Fruit fly (Drosophila melanogaster) whole organism, embryonic: ENCODE results near the gene peng.
A peak's percentile ranks its signal among the peaks of the same experiment; 100 is the strongest.

Experiments used
- ATbp ChIP-seq: fragments of 200-800 bp; sonication (Bioruptor generic); optimal IDR thresholded peaks from 2 replicates; lab custom pipeline; 2017; ENCODE audit warnings: missing biosample characterization, mild to moderate bottlenecking, missing genetic modification characterization, missing genetic modification reagents
- Aef1 ChIP-seq: fragments of 200-800 bp; sonication (Bioruptor generic); IDR thresholded peaks from 3 replicates; pipeline ENCODE4 v1.3.6; 2022; ENCODE audit warnings: missing biosample characterization, missing genetic modification characterization
- CG10366 ChIP-seq: fragments of 200-800 bp; sonication (Bioruptor generic); IDR thresholded peaks from 2 replicates; pipeline ENCODE4 v1.3.6; 2022; ENCODE audit warnings: missing biosample characterization, missing genetic modification characterization
- CG10979 ChIP-seq: fragments of 200-800 bp; sonication (Bioruptor generic); optimal IDR thresholded peaks from 2 replicates; lab custom pipeline; 2018; ENCODE audit warnings: missing biosample characterization, mild to moderate bottlenecking, missing genetic modification characterization, moderate library complexity
- CG11085 ChIP-seq: fragments of 200-800 bp; sonication (Bioruptor generic); IDR thresholded peaks from 2 replicates; pipeline ENCODE4 v1.3.6; 2022; ENCODE audit warnings: missing biosample characterization, missing genetic modification characterization
- CG12155 ChIP-seq: fragments of 200-800 bp; sonication (Bioruptor generic); optimal IDR thresholded peaks from 3 replicates; lab custom pipeline; 2016; ENCODE audit warnings: missing biosample characterization, missing genetic modification characterization
- CG12219 ChIP-seq: fragments of 200-800 bp; sonication (Bioruptor generic); optimal IDR thresholded peaks from 3 replicates; lab custom pipeline; 2018; ENCODE audit warnings: missing biosample characterization, mild to moderate bottlenecking, missing genetic modification characterization
- CG14710 ChIP-seq: fragments of 200-800 bp; sonication (Bioruptor generic); optimal IDR thresholded peaks from 3 replicates; lab custom pipeline; 2019; ENCODE audit warnings: missing biosample characterization, mild to moderate bottlenecking, missing genetic modification characterization, moderate library complexity
- CG14860 ChIP-seq: fragments of 200-800 bp; sonication (Bioruptor generic); IDR thresholded peaks from 3 replicates; pipeline ENCODE4 v1.3.6; 2022; ENCODE audit warnings: missing biosample characterization, missing genetic modification characterization; ENCODE audit not compliant: partially characterized antibody
- CG15514 ChIP-seq: fragments of 200-800 bp; sonication (Bioruptor generic); optimal IDR thresholded peaks from 3 replicates; lab custom pipeline; 2017; ENCODE audit warnings: missing biosample characterization, missing genetic modification characterization, mild to moderate bottlenecking, moderate library complexity, missing genetic modification reagents
- CG1602 ChIP-seq: fragments of 200-800 bp; sonication (Bioruptor generic); optimal IDR thresholded peaks from 3 replicates; lab custom pipeline; 2016; ENCODE audit warnings: missing biosample characterization, missing genetic modification characterization
- CG17186 ChIP-seq: fragments of 200-800 bp; sonication (Bioruptor generic); optimal IDR thresholded peaks from 3 replicates; lab custom pipeline; 2017; ENCODE audit warnings: missing biosample characterization, missing genetic modification reagents, missing genetic modification characterization
- CG17385 ChIP-seq: fragments of 200-800 bp; sonication (Bioruptor generic); optimal IDR thresholded peaks from 3 replicates; lab custom pipeline; 2018; ENCODE audit warnings: missing biosample characterization, mild to moderate bottlenecking, missing genetic modification characterization
- CG1832 ChIP-seq: fragments of 200-800 bp; sonication (Bioruptor generic); optimal IDR thresholded peaks from 2 replicates; lab custom pipeline; 2017; ENCODE audit warnings: missing biosample characterization, mild to moderate bottlenecking, missing genetic modification characterization, inconsistent platforms
- CG2116 ChIP-seq: fragments of 200-800 bp; sonication (Bioruptor generic); optimal IDR thresholded peaks from 3 replicates; lab custom pipeline; 2018; ENCODE audit warnings: missing biosample characterization, mild to moderate bottlenecking, missing genetic modification characterization
- CG2889 ChIP-seq: fragments of 200-800 bp; sonication (Bioruptor generic); IDR thresholded peaks from 3 replicates; pipeline ENCODE4 v1.3.6; 2022; ENCODE audit warnings: missing biosample characterization, missing genetic modification characterization
- CG32767 ChIP-seq: fragments of 200-800 bp; sonication (Bioruptor generic); IDR thresholded peaks from 2 replicates; pipeline ENCODE4 v1.3.6; 2022; ENCODE audit warnings: missing biosample characterization, missing genetic modification characterization
- CG6654 ChIP-seq: fragments of 200-800 bp; sonication (Bioruptor generic); optimal IDR thresholded peaks from 2 replicates; lab custom pipeline; 2017; ENCODE audit warnings: missing biosample characterization, mild to moderate bottlenecking, missing genetic modification characterization
- CG6683 ChIP-seq: fragments of 200-800 bp; sonication (Bioruptor generic); optimal IDR thresholded peaks from 2 replicates; lab custom pipeline; 2017; ENCODE audit warnings: missing biosample characterization, mild to moderate bottlenecking, missing genetic modification characterization, missing genetic modification reagents
- CG8924 ChIP-seq: fragments of 200-800 bp; optimal IDR thresholded peaks from 3 replicates; lab custom pipeline; 2019; ENCODE audit warnings: missing biosample characterization, mild to moderate bottlenecking, missing genetic modification characterization, moderate library complexity
- CG9437 ChIP-seq: fragments of 200-800 bp; sonication (Bioruptor generic); optimal IDR thresholded peaks from 2 replicates; lab custom pipeline; 2018; ENCODE audit warnings: missing biosample characterization, mild to moderate bottlenecking, missing genetic modification characterization
- Dll ChIP-seq: fragments of 200-800 bp; sonication (Bioruptor generic); IDR thresholded peaks from 4 replicates; pipeline ENCODE4 v1.3.6; 2022; ENCODE audit warnings: missing biosample characterization, missing genetic modification characterization; ENCODE audit not compliant: partially characterized antibody
- Doc2 ChIP-seq: fragments of 200-800 bp; sonication (Bioruptor generic); IDR thresholded peaks from 2 replicates; pipeline ENCODE4 v1.3.6; 2022; ENCODE audit warnings: missing biosample characterization, missing genetic modification characterization
- Dref ChIP-seq: fragments of 200-800 bp; sonication (Bioruptor generic); IDR thresholded peaks from 2 replicates; pipeline ENCODE4 v1.3.6; 2022; ENCODE audit warnings: missing biosample characterization, missing genetic modification characterization
- Hmr ChIP-seq: fragments of 200-800 bp; sonication (Bioruptor generic); optimal IDR thresholded peaks from 3 replicates; lab custom pipeline; 2017; ENCODE audit warnings: mild to moderate bottlenecking, missing biosample characterization, missing genetic modification reagents, missing genetic modification characterization
- Hr51 ChIP-seq, 2 experiments: fragments of 200-800 bp; sonication (Bioruptor generic); optimal IDR thresholded peaks; 2 replicates in 1 of 2; 3 replicates in 1 of 2; lab custom pipeline; 2016 to 2018; ENCODE audit warnings: missing biosample characterization in 2 of 2, missing genetic modification characterization in 2 of 2, mild to moderate bottlenecking in 1 of 2, moderate library complexity in 1 of 2
- Mes4 ChIP-seq: fragments of 200-800 bp; sonication (Bioruptor generic); optimal IDR thresholded peaks from 2 replicates; lab custom pipeline; 2016; ENCODE audit warnings: missing biosample characterization, missing genetic modification characterization
- Myb ChIP-seq: fragments of 200-800 bp; sonication (Bioruptor generic); optimal IDR thresholded peaks from 2 replicates; lab custom pipeline; 2016; ENCODE audit warnings: missing biosample characterization, missing genetic modification characterization
- Pdp1 ChIP-seq, 2 experiments: fragments of 200-800 bp; sonication (Bioruptor generic); optimal IDR thresholded peaks; 3 replicates each; lab custom pipeline; 2016; ENCODE audit warnings: missing biosample characterization in 2 of 2, missing genetic modification characterization in 2 of 2, mild to moderate bottlenecking in 1 of 2, moderate library complexity in 1 of 2
- bbx ChIP-seq: fragments of 200-800 bp; sonication (Bioruptor generic); IDR thresholded peaks from 2 replicates; pipeline ENCODE4 v1.3.6; 2022; ENCODE audit warnings: missing biosample characterization, missing genetic modification characterization; ENCODE audit not compliant: partially characterized antibody
- cato ChIP-seq: fragments of 200-800 bp; sonication (Bioruptor generic); optimal IDR thresholded peaks from 2 replicates; lab custom pipeline; 2016; ENCODE audit warnings: missing biosample characterization, missing genetic modification characterization, borderline replicate concordance
- corto ChIP-seq: fragments of 200-800 bp; sonication (Bioruptor generic); optimal IDR thresholded peaks from 2 replicates; lab custom pipeline; 2016; ENCODE audit warnings: missing biosample characterization, mild to moderate bottlenecking, missing genetic modification characterization, moderate library complexity
- da ChIP-seq: fragments of 200-800 bp; sonication (Bioruptor generic); optimal IDR thresholded peaks from 2 replicates; lab custom pipeline; 2016; ENCODE audit warnings: missing biosample characterization, missing genetic modification characterization
- fd102C ChIP-seq: fragments of 200-800 bp; sonication (Bioruptor generic); optimal IDR thresholded peaks from 2 replicates; lab custom pipeline; 2018; ENCODE audit warnings: missing biosample characterization, mild to moderate bottlenecking, missing genetic modification characterization, moderate library complexity
- gcm ChIP-seq: fragments of 200-800 bp; sonication (Bioruptor generic); optimal IDR thresholded peaks from 2 replicates; lab custom pipeline; 2019; ENCODE audit warnings: missing biosample characterization, mild to moderate bottlenecking, missing genetic modification characterization, moderate library complexity
- gfzf ChIP-seq: fragments of 200-800 bp; sonication (Bioruptor generic); optimal IDR thresholded peaks from 2 replicates; lab custom pipeline; 2016; ENCODE audit warnings: missing biosample characterization, mild to moderate bottlenecking, missing genetic modification characterization, moderate library complexity
- gro ChIP-seq: fragments of 200-800 bp; sonication (Bioruptor generic); optimal IDR thresholded peaks from 2 replicates; lab custom pipeline; 2016; ENCODE audit warnings: missing biosample characterization, missing genetic modification characterization
- ind ChIP-seq: fragments of 200-800 bp; sonication (Bioruptor generic); optimal IDR thresholded peaks from 3 replicates; lab custom pipeline; 2016; ENCODE audit warnings: missing biosample characterization, missing genetic modification characterization
- insv ChIP-seq, 2 experiments: fragments of 200-800 bp; sonication (Bioruptor generic); optimal IDR thresholded peaks; 3 replicates each; lab custom pipeline; 2016 to 2018; ENCODE audit warnings: missing biosample characterization in 2 of 2, missing genetic modification characterization in 2 of 2
- lab ChIP-seq: fragments of 200-800 bp; sonication (Bioruptor generic); optimal IDR thresholded peaks from 3 replicates; lab custom pipeline; 2017; ENCODE audit warnings: missing biosample characterization, missing genetic modification characterization, mild to moderate bottlenecking, moderate library complexity, missing genetic modification reagents
- lbe ChIP-seq: fragments of 200-800 bp; sonication (Bioruptor generic); optimal IDR thresholded peaks from 2 replicates; lab custom pipeline; 2016; ENCODE audit warnings: missing biosample characterization, mild to moderate bottlenecking, missing genetic modification characterization
- mirr ChIP-seq: fragments of 200-800 bp; sonication (Bioruptor generic); optimal IDR thresholded peaks from 3 replicates; lab custom pipeline; 2018; ENCODE audit warnings: missing biosample characterization, mild to moderate bottlenecking, missing genetic modification characterization
- odd ChIP-seq: fragments of 200-800 bp; sonication (Bioruptor generic); optimal IDR thresholded peaks from 2 replicates; lab custom pipeline; 2017; ENCODE audit warnings: missing biosample characterization, mild to moderate bottlenecking, missing genetic modification characterization
- onecut ChIP-seq: fragments of 200-800 bp; sonication (Bioruptor generic); IDR thresholded peaks from 2 replicates; pipeline ENCODE4 v1.3.6; 2022; ENCODE audit warnings: missing biosample characterization, missing genetic modification characterization
- pros ChIP-seq: fragments of 200-800 bp; sonication (Bioruptor generic); optimal IDR thresholded peaks from 3 replicates; lab custom pipeline; 2019; ENCODE audit warnings: missing biosample characterization, mild to moderate bottlenecking, missing genetic modification characterization, moderate library complexity
- schlank ChIP-seq: fragments of 200-800 bp; sonication (Bioruptor generic); optimal IDR thresholded peaks from 2 replicates; lab custom pipeline; 2018; ENCODE audit warnings: missing biosample characterization, mild to moderate bottlenecking, missing genetic modification characterization
- sob ChIP-seq: fragments of 200-800 bp; sonication (Bioruptor generic); IDR thresholded peaks from 2 replicates; pipeline ENCODE4 v1.3.6; 2022; ENCODE audit warnings: missing biosample characterization, missing genetic modification characterization
- tap ChIP-seq: fragments of 200-800 bp; optimal IDR thresholded peaks from 3 replicates; lab custom pipeline; 2019; ENCODE audit warnings: missing biosample characterization, mild to moderate bottlenecking, missing genetic modification characterization, moderate library complexity
- tll ChIP-seq, 2 experiments: fragments of 200-800 bp in 1 of 2; fragments of >200 bp in 1 of 2; sonication (Bioruptor generic) in 1 of 2; optimal IDR thresholded peaks; 2 replicates each; lab custom pipeline; 2017 to 2019; ENCODE audit warnings: missing biosample characterization in 2 of 2, missing genetic modification characterization in 2 of 2, mild to moderate bottlenecking in 1 of 2, moderate library complexity in 1 of 2
- vnd ChIP-seq: fragments of 200-800 bp; sonication (Bioruptor generic); IDR thresholded peaks from 3 replicates; pipeline ENCODE4 v1.3.6; 2022; ENCODE audit warnings: missing biosample characterization, missing genetic modification characterization; ENCODE audit not compliant: partially characterized antibody

Gene peng

dm6 chrX:21315852-21316251 lies 33.8 kb downstream of the peng start, which contains the start of gene Rpt6 (continued):
- TF ChIP-seq tll (GFP tag; optimal IDR thresholded peaks at IDR 0.05; lab: Kevin White, UChicago), result no peak
- no peak for TF ChIP-seq CG12155 (GFP tag; lab: Kevin White, UChicago)
- TF ChIP-seq insv (GFP tag; optimal IDR thresholded peaks at IDR 0.05; lab: Kevin White, UChicago), result no peak
- TF ChIP-seq CG10366 (GFP tag; lab: Robert Waterston, UW), result no peak
- TF ChIP-seq vnd, result peak; percentile 68
- no peak for TF ChIP-seq mirr
- no peak for TF ChIP-seq Doc2 (GFP tag; lab: Robert Waterston, UW)
- TF ChIP-seq CG17385 (GFP tag; lab: Kevin White, UChicago), result no peak
- TF ChIP-seq Myb (GFP tag; lab: Kevin White, UChicago), result peak; percentile 75
- TF ChIP-seq schlank (tag; lab: Kevin White, UChicago), result no peak
- TF ChIP-seq da (GFP tag; lab: Kevin White, UChicago), result no peak
- no peak for TF ChIP-seq CG12219 (GFP tag; lab: Kevin White, UChicago)
- TF ChIP-seq CG8924 (tag; lab: Kevin White, UChicago), result peak; percentile 4
- no peak for TF ChIP-seq Hmr (GFP tag; lab: Kevin White, UChicago)
- TF ChIP-seq fd102C (GFP tag; lab: Kevin White, UChicago), result no peak
- TF ChIP-seq odd (GFP tag; lab: Kevin White, UChicago), result no peak
- TF ChIP-seq cato (GFP tag; lab: Kevin White, UChicago), result no peak
- TF ChIP-seq CG14710 (tag; lab: Kevin White, UChicago), result peak; percentile 45
- no peak for TF ChIP-seq CG11085 (GFP tag; lab: Robert Waterston, UW)
- TF ChIP-seq ind (GFP tag; lab: Kevin White, UChicago), result no peak
- TF ChIP-seq CG9437 (GFP tag; lab: Kevin White, UChicago), result no peak
- peak; percentile 60; the same call in 2 of the 3 replicates for TF ChIP-seq CG14860 (GFP tag; lab: Robert Waterston, UW)
- peak; percentile 74 for TF ChIP-seq Dll (GFP tag; lab: Robert Waterston, UW)
- TF ChIP-seq CG1832 (GFP tag; lab: Kevin White, UChicago), result no peak
- TF ChIP-seq CG32767 (GFP tag; lab: Robert Waterston, UW), result no peak
- TF ChIP-seq lab, result no peak
- TF ChIP-seq tap, result no peak
- TF ChIP-seq Pdp1 (GFP tag; optimal IDR thresholded peaks at IDR 0.05; lab: Kevin White, UChicago), result peak in 1 of 2 experiments; percentile 31
- no peak for TF ChIP-seq CG17186
- TF ChIP-seq ATbp (GFP tag; lab: Kevin White, UChicago), result no peak
- TF ChIP-seq Hr51 (GFP tag; optimal IDR thresholded peaks at IDR 0.05; lab: Kevin White, UChicago), result no peak
- TF ChIP-seq Aef1 (GFP tag; lab: Robert Waterston, UW), result no peak
- no peak for TF ChIP-seq CG2889 (GFP tag; lab: Robert Waterston, UW)
- TF ChIP-seq gfzf (GFP tag; lab: Kevin White, UChicago), result peak; percentile 43
- TF ChIP-seq sob, result no peak
- no peak for TF ChIP-seq pros (GFP tag; lab: Kevin White, UChicago)
- peak; percentile 2 for TF ChIP-seq lbe (GFP tag; lab: Kevin White, UChicago)
- TF ChIP-seq CG6683 (GFP tag; lab: Kevin White, UChicago), result no peak
- TF ChIP-seq bbx, result peak; percentile 77
- TF ChIP-seq CG15514 (GFP tag; lab: Kevin White, UChicago), result peak; percentile 50
- peak; percentile 21 for TF ChIP-seq gro (GFP tag; lab: Kevin White, UChicago)
- TF ChIP-seq CG10979, result no peak
- peak; percentile 95 for TF ChIP-seq Dref (GFP tag; lab: Robert Waterston, UW)
- TF ChIP-seq CG1602, result no peak
- peak; percentile 63 for TF ChIP-seq CG2116 (GFP tag; lab: Kevin White, UChicago)
- no peak for TF ChIP-seq onecut (GFP tag; lab: Robert Waterston, UW)
- no peak for TF ChIP-seq Mes4 (GFP tag; lab: Kevin White, UChicago)
- no peak for TF ChIP-seq gcm
- no peak for TF ChIP-seq corto
- TF ChIP-seq CG6654, result no peak
